Fruit fly (Drosophila melanogaster): Measurements from ENCODE around the gene upd3.
A peak's percentile ranks its signal among the peaks of the same experiment; 100 is the strongest.

Gene upd3

dm6 chrX:18294031-18294430 lies 17.0 kb downstream of the upd3 start (continued):
- TF ChIP-seq CG11695 (GFP tag; IDR thresholded peaks at IDR 0.05) (peak; percentile 53; the same call in 1 of the 3 replicates), CG31365 (tag; optimal IDR thresholded peaks at IDR 0.05) (no peak), CG9437 (GFP tag; optimal IDR thresholded peaks at IDR 0.05) (peak; percentile 39), CG9727 (GFP tag; optimal IDR thresholded peaks at IDR 0.05) (peak; percentile 62), CG14667 (GFP tag; IDR thresholded peaks at IDR 0.05) (peak; percentile 64), Eip74EF (GFP tag; optimal IDR thresholded peaks at IDR 0.05) (peak in 1 of 2 experiments; percentile 48), CG15073 (GFP tag; optimal IDR thresholded peaks at IDR 0.05) (no peak), CG4328 (GFP tag; optimal IDR thresholded peaks at IDR 0.05) (no peak), CG6272 (GFP tag; IDR thresholded peaks at IDR 0.05) (peak; percentile 39; the same call in 1 of the 2 replicates), ssp (GFP tag; IDR thresholded peaks at IDR 0.05) (peak; percentile 61), CG8359 (GFP tag; optimal IDR thresholded peaks at IDR 0.05; ENCODE audit: borderline replicate concordance) (no peak), CG8388 (GFP tag; optimal IDR thresholded peaks at IDR 0.05) (peak; percentile 37), gcm (GFP tag; optimal IDR thresholded peaks at IDR 0.05) (peak; percentile 38), fd96Cb (tag; optimal IDR thresholded peaks at IDR 0.05) (peak; percentile 63), grau (tag; optimal IDR thresholded peaks at IDR 0.05) (peak; percentile 74), slbo (GFP tag; IDR thresholded peaks at IDR 0.05) (peak; percentile 91), CG14860 (GFP tag; IDR thresholded peaks at IDR 0.05; ENCODE audit: partially characterized antibody) (no peak), eyg (GFP tag; optimal IDR thresholded peaks at IDR 0.05) (peak; percentile 51), Lhr (GFP tag; optimal IDR thresholded peaks at IDR 0.05) (no peak), gsb (GFP tag; IDR thresholded peaks at IDR 0.05) (peak; percentile 68), sqz (GFP tag; optimal IDR thresholded peaks at IDR 0.05) (peak; percentile 38), CG15011 (GFP tag; optimal IDR thresholded peaks at IDR 0.05) (peak; percentile 38), dpn (GFP tag; optimal IDR thresholded peaks at IDR 0.05) (peak; percentile 64 to 73), cwo (GFP tag; optimal IDR thresholded peaks at IDR 0.05) (peak; percentile 68), Vsx1 (GFP tag; optimal IDR thresholded peaks at IDR 0.05) (no peak), Asciz (GFP tag; optimal IDR thresholded peaks at IDR 0.05) (peak; percentile 41), CG31224 (GFP tag; IDR thresholded peaks at IDR 0.05) (peak; percentile 74), zen2 (GFP tag; IDR thresholded peaks at IDR 0.05; ENCODE audit: partially characterized antibody) (no peak), Mes4 (GFP tag; optimal IDR thresholded peaks at IDR 0.05) (no peak), CG3163 (GFP tag; optimal IDR thresholded peaks at IDR 0.05) (peak; percentile 23), unpg (GFP tag; optimal IDR thresholded peaks at IDR 0.05) (peak; percentile 76), toy (GFP tag; IDR thresholded peaks at IDR 0.05) (peak; percentile 35; the same call in 1 of the 2 replicates), tll (GFP tag; optimal IDR thresholded peaks at IDR 0.05) (no peak), chm (GFP tag; IDR thresholded peaks at IDR 0.05) (peak; percentile 70), CG1603 (tag; optimal IDR thresholded peaks at IDR 0.05) (peak; percentile 76), CG10321 (GFP tag; IDR thresholded peaks at IDR 0.05) (no peak), CG10565 (GFP tag; optimal IDR thresholded peaks at IDR 0.05) (no peak), Antp (GFP tag; optimal IDR thresholded peaks at IDR 0.05) (peak; percentile 65), kni (GFP tag; optimal IDR thresholded peaks at IDR 0.05) (no peak), pros (GFP tag; optimal IDR thresholded peaks at IDR 0.05) (no peak), pfk (GFP tag; optimal IDR thresholded peaks at IDR 0.05) (no peak), BtbVII (GFP tag; optimal IDR thresholded peaks at IDR 0.05) (peak; percentile 45), crp (GFP tag; optimal IDR thresholded peaks at IDR 0.05) (peak in 1 of 2 experiments; percentile 2), Atf6 (GFP tag; IDR thresholded peaks at IDR 0.05) (peak; percentile 81), ham (GFP tag; IDR thresholded peaks at IDR 0.05) (no peak), CG10959 (GFP tag; IDR thresholded peaks at IDR 0.05) (peak; percentile 57), chn (GFP tag; optimal IDR thresholded peaks at IDR 0.05) (peak; percentile 45), CG18764 (GFP tag; optimal IDR thresholded peaks at IDR 0.05) (peak; percentile 23), Pdp1 (GFP tag; optimal IDR thresholded peaks at IDR 0.05) (peak; percentile 56 to 66)
